Fruit fly (Drosophila melanogaster) whole organism, pupa: Measurements from ENCODE around the gene B-H2.

Source experiments
- CG13204 ChIP-seq: fragments of 200-800 bp; sonication (Bioruptor generic); optimal IDR thresholded peaks from 2 replicates; lab custom pipeline; 2018; ENCODE audit warnings: missing biosample characterization, mild to moderate bottlenecking, missing genetic modification characterization, moderate library complexity
- CG17806 ChIP-seq: fragments of 200-800 bp; sonication (Bioruptor generic); optimal IDR thresholded peaks from 2 replicates; lab custom pipeline; 2018; ENCODE audit warnings: missing biosample characterization, mild to moderate bottlenecking, missing genetic modification characterization, moderate library complexity
- CG34367 ChIP-seq: fragments of 200-800 bp; sonication (Bioruptor generic); optimal IDR thresholded peaks from 2 replicates; lab custom pipeline; 2018; ENCODE audit warnings: missing biosample characterization, mild to moderate bottlenecking, missing genetic modification characterization
- CG4496 ChIP-seq: fragments of 200-800 bp; sonication (Bioruptor generic); IDR thresholded peaks from 3 replicates; pipeline ENCODE4 v1.3.6; 2022; ENCODE audit warnings: missing biosample characterization, missing genetic modification characterization
- CG8159 ChIP-seq: fragments of 200-800 bp; sonication (Bioruptor generic); optimal IDR thresholded peaks from 3 replicates; lab custom pipeline; 2018; ENCODE audit warnings: missing biosample characterization, mild to moderate bottlenecking, missing genetic modification characterization, moderate library complexity
- CG9948 ChIP-seq: fragments of 200-800 bp; sonication (Bioruptor generic); optimal IDR thresholded peaks from 2 replicates; lab custom pipeline; 2018; ENCODE audit warnings: missing biosample characterization, mild to moderate bottlenecking, missing genetic modification characterization, moderate library complexity
- D1 ChIP-seq: fragments of 200-800 bp; sonication (Bioruptor generic); optimal IDR thresholded peaks from 2 replicates; lab custom pipeline; 2018; ENCODE audit warnings: missing biosample characterization, mild to moderate bottlenecking, missing genetic modification characterization, moderate library complexity
- EcR ChIP-seq: fragments of 200-800 bp; sonication (Bioruptor generic); optimal IDR thresholded peaks from 3 replicates; lab custom pipeline; 2019; ENCODE audit warnings: missing biosample characterization, missing genetic modification characterization, mild to moderate bottlenecking, moderate library complexity, missing genetic modification reagents
- Ets98B ChIP-seq: fragments of 200-800 bp; sonication (Bioruptor generic); IDR thresholded peaks from 2 replicates; pipeline ENCODE4 v1.3.6; 2022; ENCODE audit warnings: missing biosample characterization, missing genetic modification characterization
- Pif1A ChIP-seq: fragments of 200-800 bp; sonication (Bioruptor generic); optimal IDR thresholded peaks from 3 replicates; lab custom pipeline; 2016; ENCODE audit warnings: missing biosample characterization, missing genetic modification characterization
- Pif1B ChIP-seq: fragments of 200-800 bp; sonication (Bioruptor generic); optimal IDR thresholded peaks from 3 replicates; lab custom pipeline; 2016; ENCODE audit warnings: missing biosample characterization, missing genetic modification characterization
- Snoo ChIP-seq: fragments of 200-800 bp; sonication (Bioruptor generic); optimal IDR thresholded peaks from 3 replicates; lab custom pipeline; 2017; ENCODE audit warnings: missing biosample characterization, mild to moderate bottlenecking, missing genetic modification characterization, inconsistent platforms
- fd96Ca ChIP-seq: fragments of 200-800 bp; sonication (Bioruptor generic); IDR thresholded peaks from 3 replicates; pipeline ENCODE4 v1.3.6; 2022; ENCODE audit warnings: missing biosample characterization, missing genetic modification characterization
- rn ChIP-seq: fragments of 200-800 bp; sonication (Bioruptor generic); IDR thresholded peaks from 2 replicates; pipeline ENCODE4 v1.3.6; 2022; ENCODE audit warnings: missing biosample characterization, missing genetic modification characterization

DNA sequence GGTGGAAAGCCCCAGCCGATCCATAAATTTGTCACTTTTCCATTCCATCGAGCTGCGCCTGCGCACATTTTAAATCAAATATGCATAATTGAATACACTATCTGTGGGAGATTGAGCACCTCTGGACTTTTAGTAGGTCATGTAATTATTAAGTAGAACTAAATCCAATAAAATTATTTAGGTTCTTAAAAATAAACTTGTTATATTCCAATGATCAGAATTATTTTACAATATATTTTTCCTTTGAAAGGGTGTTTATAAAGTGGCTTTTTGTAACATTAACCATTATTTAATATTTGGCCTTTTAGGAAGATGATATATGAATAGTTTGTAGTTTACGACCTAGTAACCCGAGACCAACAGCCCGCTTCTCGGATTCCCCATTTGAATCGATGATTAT lies 19.7 kb downstream of the B-H2 start:
- TF ChIP-seq CG8159 (no peak), CG13204 (GFP tag; lab: Kevin White, UChicago) (no peak), Snoo (tag; lab: Kevin White, UChicago) (no peak), CG17806 (tag; lab: Kevin White, UChicago) (no peak), EcR (GFP tag; lab: Kevin White, UChicago) (no peak), rn (GFP tag; lab: Robert Waterston, UW) (no peak), CG4496 (no peak), D1 (no peak), fd96Ca (GFP tag; lab: Robert Waterston, UW) (no peak), Pif1B (GFP tag; lab: Kevin White, UChicago) (no peak), CG9948 (tag; lab: Kevin White, UChicago) (no peak), Pif1A (GFP tag; lab: Kevin White, UChicago) (no peak), Ets98B (GFP tag; lab: Robert Waterston, UW) (no peak), CG34367 (tag; lab: Kevin White, UChicago) (no peak)
